Worm (Caenorhabditis elegans) whole organism, L1 larva: ENCODE data around the gene F57G4.11.

Source experiments
- C04F5.9 ChIP-seq: sonication (generic microtip); optimal IDR thresholded peaks from 2 replicates; lab custom pipeline; 2016; ENCODE audit warnings: missing genetic modification characterization, missing compliant biosample characterization
- C16A3.4 ChIP-seq: fragments of 150-350 bp; optimal IDR thresholded peaks from 2 replicates; lab custom pipeline; 2014; ENCODE audit warnings: missing biosample characterization, missing genetic modification characterization
- F16B12.6 ChIP-seq: fragments of 150-350 bp; optimal IDR thresholded peaks from 2 replicates; lab custom pipeline; 2014; ENCODE audit warnings: missing biosample characterization, missing genetic modification characterization
- aha-1 ChIP-seq: fragments of 150-350 bp; optimal IDR thresholded peaks from 2 replicates; lab custom pipeline; 2014; ENCODE audit warnings: missing biosample characterization, missing genetic modification characterization
- alr-1 ChIP-seq: fragments of 200-800 bp; sonication (Bioruptor generic); optimal IDR thresholded peaks from 2 replicates; lab custom pipeline; 2018; ENCODE audit warnings: borderline replicate concordance, mild to moderate bottlenecking, missing genetic modification characterization, missing compliant biosample characterization
- blmp-1 ChIP-seq: fragments of 150-350 bp; optimal IDR thresholded peaks from 2 replicates; lab custom pipeline; 2014; ENCODE audit warnings: missing biosample characterization, missing genetic modification characterization
- ceh-63 ChIP-seq: fragments of 200-800 bp; sonication (Bioruptor generic); optimal IDR thresholded peaks from 2 replicates; lab custom pipeline; 2018; ENCODE audit warnings: mild to moderate bottlenecking, missing genetic modification characterization, missing compliant biosample characterization
- ceh-88 ChIP-seq: fragments of 200-800 bp; sonication (Bioruptor generic); IDR thresholded peaks from 2 replicates; pipeline ENCODE4 v1.3.6; 2022; ENCODE audit warnings: missing genetic modification characterization, missing compliant biosample characterization
- ceh-90 ChIP-seq: sonication (generic microtip); optimal IDR thresholded peaks from 2 replicates; lab custom pipeline; 2016; ENCODE audit warnings: missing genetic modification characterization, missing compliant biosample characterization
- ces-1 ChIP-seq: fragments of 150-350 bp; optimal IDR thresholded peaks from 2 replicates; lab custom pipeline; 2014; ENCODE audit warnings: missing biosample characterization, missing genetic modification reagents, missing genetic modification characterization
- dpl-1 ChIP-seq, 3 experiments: fragments of 150-350 bp in 2 of 3; sonication (generic microtip) in 1 of 3; optimal IDR thresholded peaks; 2 replicates each; lab custom pipeline; 2014 to 2017; ENCODE audit warnings: missing biosample characterization in 3 of 3, missing genetic modification characterization in 3 of 3, missing genetic modification reagents in 3 of 3
- dsc-1 ChIP-seq: sonication (generic microtip); optimal IDR thresholded peaks from 2 replicates; lab custom pipeline; 2016; ENCODE audit warnings: mild to moderate bottlenecking, missing genetic modification characterization, missing compliant biosample characterization
- efl-1 ChIP-seq, 4 experiments: fragments of 150-350 bp; optimal IDR thresholded peaks in 3 of 4; peaks in 1 of 4; 1 replicate in 1 of 4; 2 replicates in 3 of 4; lab custom pipeline; 2014; ENCODE audit warnings: missing biosample characterization in 2 of 4, missing genetic modification characterization in 2 of 4, missing genetic modification reagents in 2 of 4
- efl-3 ChIP-seq: fragments of 200-800 bp; sonication (Bioruptor generic); optimal IDR thresholded peaks from 2 replicates; lab custom pipeline; 2018; ENCODE audit warnings: mild to moderate bottlenecking, missing genetic modification characterization, missing compliant biosample characterization
- egl-27 ChIP-seq, 2 experiments: fragments of 150-350 bp in 1 of 2; sonication (generic microtip); optimal IDR thresholded peaks; 3 replicates each; lab custom pipeline; 2017 to 2018; ENCODE audit warnings: missing biosample characterization in 2 of 2, missing genetic modification characterization in 2 of 2, missing genetic modification reagents in 2 of 2
- elt-3 ChIP-seq, 6 experiments: fragments of 150-350 bp in 1 of 6; sonication (generic microtip); optimal IDR thresholded peaks; 2 replicates each; lab custom pipeline; 2017 to 2018; ENCODE audit warnings: missing biosample characterization in 6 of 6, missing genetic modification characterization in 6 of 6, inconsistent platforms in 1 of 6
- ets-5 ChIP-seq: fragments of 200-800 bp; sonication (Bioruptor generic); IDR thresholded peaks from 2 replicates; pipeline ENCODE4 v1.3.6; 2022; ENCODE audit warnings: missing genetic modification characterization, missing compliant biosample characterization
- fkh-10 ChIP-seq: sonication (generic microtip); optimal IDR thresholded peaks from 2 replicates; lab custom pipeline; 2017; ENCODE audit warnings: missing biosample characterization, missing genetic modification reagents, missing genetic modification characterization
- fkh-4 ChIP-seq: sonication (generic microtip); optimal IDR thresholded peaks from 2 replicates; lab custom pipeline; 2016; ENCODE audit warnings: missing compliant biosample characterization, missing genetic modification characterization, borderline replicate concordance
- fos-1 ChIP-seq: fragments of 150-350 bp; optimal IDR thresholded peaks from 2 replicates; lab custom pipeline; 2014; ENCODE audit warnings: missing biosample characterization, missing genetic modification characterization
- grh-1 ChIP-seq: fragments of 200-800 bp; sonication (Bioruptor generic); IDR thresholded peaks from 2 replicates; pipeline ENCODE4 v1.3.6; 2022; ENCODE audit warnings: missing genetic modification reagents, missing genetic modification characterization, missing compliant biosample characterization
- hlh-17 ChIP-seq: fragments of 200-800 bp; sonication (Bioruptor generic); optimal IDR thresholded peaks from 2 replicates; lab custom pipeline; 2018; ENCODE audit warnings: missing genetic modification characterization, mild to moderate bottlenecking, missing compliant biosample characterization, moderate library complexity, borderline replicate concordance
- hlh-4 ChIP-seq: sonication (generic microtip); optimal IDR thresholded peaks from 2 replicates; lab custom pipeline; 2016; ENCODE audit warnings: mild to moderate bottlenecking, missing genetic modification characterization, missing compliant biosample characterization
- hpl-2 ChIP-seq: fragments of 150-350 bp; optimal IDR thresholded peaks from 2 replicates; lab custom pipeline; 2014; ENCODE audit warnings: missing biosample characterization, missing genetic modification reagents, missing genetic modification characterization
- isw-1 ChIP-seq: fragments of 200-800 bp; sonication (Bioruptor generic); IDR thresholded peaks from 2 replicates; pipeline ENCODE4 v1.3.6; 2022; ENCODE audit warnings: missing genetic modification characterization, missing compliant biosample characterization
- lin-14 ChIP-seq: fragments of 200-800 bp; sonication (Bioruptor generic); optimal IDR thresholded peaks from 2 replicates; lab custom pipeline; 2018; ENCODE audit warnings: mild to moderate bottlenecking, missing genetic modification characterization, moderate library complexity, missing compliant biosample characterization
- lin-15B ChIP-seq: fragments of 150-350 bp; sonication (generic microtip); optimal IDR thresholded peaks from 3 replicates; lab custom pipeline; 2014; ENCODE audit warnings: missing biosample characterization, missing genetic modification characterization
- lin-35 ChIP-seq, 2 experiments: fragments of 150-350 bp; optimal IDR thresholded peaks; 2 replicates each; lab custom pipeline; 2014; ENCODE audit warnings: missing biosample characterization in 2 of 2, missing genetic modification characterization in 2 of 2, missing genetic modification reagents in 2 of 2
- lin-39 ChIP-seq: fragments of 150-350 bp; optimal IDR thresholded peaks from 2 replicates; lab custom pipeline; 2014; ENCODE audit warnings: missing biosample characterization, missing genetic modification reagents, missing genetic modification characterization
- mef-2 ChIP-seq: fragments of 150-350 bp; optimal IDR thresholded peaks from 2 replicates; lab custom pipeline; 2014; ENCODE audit warnings: missing biosample characterization, missing genetic modification characterization
- mep-1 ChIP-seq: fragments of 150-350 bp; optimal IDR thresholded peaks from 2 replicates; lab custom pipeline; 2014; ENCODE audit warnings: missing biosample characterization, missing genetic modification characterization
- nhr-11 ChIP-seq: fragments of 150-350 bp; optimal IDR thresholded peaks from 2 replicates; lab custom pipeline; 2014; ENCODE audit warnings: missing biosample characterization, missing genetic modification characterization
- nhr-12 ChIP-seq: sonication (generic microtip); optimal IDR thresholded peaks from 2 replicates; lab custom pipeline; 2017; ENCODE audit warnings: missing biosample characterization, missing genetic modification characterization
- nhr-237 ChIP-seq: fragments of 150-350 bp; optimal IDR thresholded peaks from 2 replicates; lab custom pipeline; 2014; ENCODE audit warnings: missing biosample characterization, missing genetic modification characterization
- nhr-76 ChIP-seq: sonication (generic microtip); optimal IDR thresholded peaks from 2 replicates; lab custom pipeline; 2017; ENCODE audit warnings: missing biosample characterization, missing genetic modification characterization
- nhr-77 ChIP-seq: fragments of 150-350 bp; optimal IDR thresholded peaks from 2 replicates; lab custom pipeline; 2014; ENCODE audit warnings: missing biosample characterization, missing genetic modification characterization
- nhr-84 ChIP-seq: sonication (generic microtip); optimal IDR thresholded peaks from 2 replicates; lab custom pipeline; 2017; ENCODE audit warnings: missing biosample characterization, missing genetic modification characterization
- nhr-85 ChIP-seq: sonication (generic microtip); peaks from one replicate; lab custom pipeline; 2016; ENCODE audit warnings: missing genetic modification characterization, inconsistent platforms, missing compliant biosample characterization
- nhr-90 ChIP-seq: sonication (generic microtip); optimal IDR thresholded peaks from 2 replicates; lab custom pipeline; 2016; ENCODE audit warnings: mild to moderate bottlenecking, missing genetic modification characterization, missing compliant biosample characterization; ENCODE audit not compliant: poor library complexity
- pqm-1 ChIP-seq: sonication (generic microtip); optimal IDR thresholded peaks from 3 replicates; lab custom pipeline; 2017; ENCODE audit warnings: missing biosample characterization, missing genetic modification characterization
- rnt-1 ChIP-seq: sonication (generic microtip); optimal IDR thresholded peaks from 2 replicates; lab custom pipeline; 2016; ENCODE audit warnings: mild to moderate bottlenecking, missing genetic modification characterization, moderate library complexity, missing compliant biosample characterization
- snpc-4 ChIP-seq: fragments of 150-350 bp; optimal IDR thresholded peaks from 2 replicates; lab custom pipeline; 2014; ENCODE audit warnings: missing biosample characterization, missing genetic modification characterization
- snu-23 ChIP-seq: sonication (generic microtip); optimal IDR thresholded peaks from 2 replicates; lab custom pipeline; 2016; ENCODE audit warnings: missing genetic modification characterization, missing compliant biosample characterization
- sox-4 ChIP-seq: sonication (generic microtip); optimal IDR thresholded peaks from 2 replicates; lab custom pipeline; 2016; ENCODE audit warnings: missing genetic modification characterization, missing compliant biosample characterization
- unc-98 ChIP-seq: fragments of 200-800 bp; sonication (Bioruptor generic); IDR thresholded peaks from 2 replicates; pipeline ENCODE4 v1.3.6; 2022; ENCODE audit warnings: missing genetic modification characterization, missing compliant biosample characterization
- vab-15 ChIP-seq: sonication (generic microtip); optimal IDR thresholded peaks from 2 replicates; lab custom pipeline; 2017; ENCODE audit warnings: missing genotype, mild to moderate bottlenecking, missing genetic modification characterization, missing compliant biosample characterization
- xbp-1 ChIP-seq: sonication (generic microtip); optimal IDR thresholded peaks from 2 replicates; lab custom pipeline; 2016; ENCODE audit warnings: missing genetic modification characterization, missing compliant biosample characterization
- zip-4 ChIP-seq: fragments of 200-800 bp; sonication (Bioruptor generic); optimal IDR thresholded peaks from 2 replicates; lab custom pipeline; 2018; ENCODE audit warnings: mild to moderate bottlenecking, missing genetic modification characterization, moderate library complexity, missing compliant biosample characterization

Gene F57G4.11

ce11 chrV:17655205-17655604 lies 30.2 kb downstream of the F57G4.11 start:
- TF ChIP-seq pqm-1 (tag; lab: Kevin White, UChicago) (no peak), mef-2 (tag; lab: Kevin White, UChicago) (no peak), efl-1 (optimal IDR thresholded peaks at IDR 0.05; lab: Kevin White, UChicago) (no peak), efl-1 (GFP tag; optimal IDR thresholded peaks at IDR 0.05 in 1 of 2; lab: Kevin White, UChicago) (no peak), ets-5 (GFP tag; lab: Robert Waterston, UW) (no peak), xbp-1 (tag; lab: Kevin White, UChicago) (no peak), egl-27 (tag; optimal IDR thresholded peaks at IDR 0.05; lab: Kevin White, UChicago) (no peak), nhr-90 (tag; lab: Kevin White, UChicago) (no peak), vab-15 (tag; lab: Kevin White, UChicago) (no peak), nhr-84 (no peak), dsc-1 (tag; lab: Kevin White, UChicago) (no peak), grh-1 (GFP tag; lab: Robert Waterston, UW) (no peak), dpl-1 (GFP tag; optimal IDR thresholded peaks at IDR 0.05; lab: Kevin White, UChicago) (no peak), aha-1 (tag; lab: Kevin White, UChicago) (no peak), nhr-76 (tag; lab: Kevin White, UChicago) (no peak), ceh-90 (tag; lab: Kevin White, UChicago) (no peak), ces-1 (GFP tag; lab: Kevin White, UChicago) (no peak)

ce11 chrV:17658824-17659223 lies 33.8 kb downstream of the F57G4.11 start:
- TF ChIP-seq alr-1, result no peak
- TF ChIP-seq nhr-85, result peak; percentile 5
- TF ChIP-seq efl-3 (GFP tag; lab: Kevin White, UChicago), result no peak

ce11 chrV:17659228-17659627 lies 34.2 kb downstream of the F57G4.11 start, which contains the start of gene fbxa-108:
Gene fbxa-108, minus strand, starts transcription at chrV:17659385.
- TF ChIP-seq hlh-4, result no peak
- TF ChIP-seq lin-14 (GFP tag; lab: Kevin White, UChicago), result no peak
- no peak for TF ChIP-seq isw-1 (GFP tag; lab: Robert Waterston, UW)
- TF ChIP-seq fkh-4 (tag; lab: Kevin White, UChicago), result no peak
- TF ChIP-seq grh-1 (GFP tag; lab: Robert Waterston, UW), result no peak
- TF ChIP-seq nhr-77, result no peak
- no peak for TF ChIP-seq fos-1 (tag; lab: Kevin White, UChicago)
- TF ChIP-seq zip-4, result peak; percentile 20
- no peak for TF ChIP-seq nhr-11
- no peak for TF ChIP-seq C16A3.4
- no peak for TF ChIP-seq F16B12.6
- TF ChIP-seq ceh-63 (GFP tag; lab: Kevin White, UChicago), result no peak
- TF ChIP-seq hlh-17 (GFP tag; lab: Kevin White, UChicago), result no peak
- no peak for TF ChIP-seq ces-1 (GFP tag; lab: Kevin White, UChicago)
- TF ChIP-seq ceh-90 (tag; lab: Kevin White, UChicago), result no peak
- no peak for TF ChIP-seq nhr-12 (tag; lab: Kevin White, UChicago)
- no peak for TF ChIP-seq nhr-76 (tag; lab: Kevin White, UChicago)
- no peak for TF ChIP-seq snpc-4 (tag; lab: Kevin White, UChicago)
- no peak for TF ChIP-seq lin-15B (tag; lab: Kevin White, UChicago)
- TF ChIP-seq vab-15 (tag; lab: Kevin White, UChicago), result no peak
- TF ChIP-seq lin-35 (GFP tag; optimal IDR thresholded peaks at IDR 0.05; lab: Kevin White, UChicago), result peak in 1 of 2 experiments; percentile 40
- no peak for TF ChIP-seq C04F5.9 (tag; lab: Kevin White, UChicago)
- no peak for TF ChIP-seq elt-3 (tag; optimal IDR thresholded peaks at IDR 0.05; lab: Kevin White, UChicago)
- TF ChIP-seq lin-39, result no peak
- no peak for TF ChIP-seq nhr-237 (tag; lab: Kevin White, UChicago)
- TF ChIP-seq efl-1 (optimal IDR thresholded peaks at IDR 0.05; lab: Kevin White, UChicago), result no peak
- TF ChIP-seq efl-1 (GFP tag; optimal IDR thresholded peaks at IDR 0.05 in 1 of 2; lab: Kevin White, UChicago), result no peak
- TF ChIP-seq blmp-1 (tag; lab: Kevin White, UChicago), result no peak
- TF ChIP-seq mep-1 (tag; lab: Kevin White, UChicago), result no peak
- TF ChIP-seq nhr-90 (tag; lab: Kevin White, UChicago), result peak; percentile 65
- no peak for TF ChIP-seq dsc-1 (tag; lab: Kevin White, UChicago)
- no peak for TF ChIP-seq dpl-1 (GFP tag; optimal IDR thresholded peaks at IDR 0.05; lab: Kevin White, UChicago)
- TF ChIP-seq hpl-2, result peak; percentile 28
- no peak for TF ChIP-seq unc-98
- TF ChIP-seq fkh-10 (GFP tag; lab: Kevin White, UChicago), result no peak
- no peak for TF ChIP-seq rnt-1 (tag; lab: Kevin White, UChicago)
- no peak for TF ChIP-seq sox-4 (tag; lab: Kevin White, UChicago)
- no peak for TF ChIP-seq snu-23 (GFP tag; lab: Kevin White, UChicago)
- TF ChIP-seq egl-27 (tag; optimal IDR thresholded peaks at IDR 0.05; lab: Kevin White, UChicago), result no peak
- no peak for TF ChIP-seq ceh-88
